Fruit fly (Drosophila melanogaster) ovary, adult (tissue): ENCODE measurements around the gene CG2540.

Source experiments
- CG17801 ChIP-seq: fragments of 200-800 bp; optimal IDR thresholded peaks from 2 replicates; lab custom pipeline; 2019; ENCODE audit warnings: missing biosample characterization, mild to moderate bottlenecking, missing genetic modification characterization, moderate library complexity; ENCODE audit not compliant: partially characterized antibody

The CG2540 gene

dm6 chrX:12629564-12629963 lies at the start of gene CG2540, which contains the start of gene Aven:
TSS of gene CG2540 (plus strand) at chrX:12629878.
TSS of gene Aven (minus strand) at chrX:12629640.
- TF ChIP-seq CG17801, result peak; percentile 94

dm6 chrX:12580040-12580497 lies 49.6 kb upstream of the CG2540 start:
- TF ChIP-seq CG17801, result peak; percentile 60

- no peak for TF ChIP-seq CG17801
These were observed 49.0 kb upstream of the CG2540 start for dm6 chrX:12580498-12581304.

- no peak for TF ChIP-seq CG17801
These were observed 48.4 kb upstream of the CG2540 start for dm6 chrX:12581305-12581676.

- no peak for TF ChIP-seq CG17801
These were observed 47.8 kb upstream of the CG2540 start for dm6 chrX:12581894-12582293.

dm6 chrX:12582661-12582983 lies 47.1 kb upstream of the CG2540 start:
- no peak for TF ChIP-seq CG17801

- TF ChIP-seq CG17801, result peak; percentile 82
These were observed 46.5 kb upstream of the CG2540 start, which contains the start of gene Pits for dm6 chrX:12582984-12583869. TSS of gene Pits (minus strand) at chrX:12583193.

dm6 chrX:12583870-12584390 lies 45.7 kb upstream of the CG2540 start:
- TF ChIP-seq CG17801, result no peak

- TF ChIP-seq CG17801, result peak; percentile 56
These were observed 38.2 kb upstream of the CG2540 start for dm6 chrX:12591223-12592120.

dm6 chrX:12592121-12592466 lies 37.6 kb upstream of the CG2540 start, which contains the start of gene LIMK1:
TSS of gene LIMK1 (minus strand) at chrX:12592193.
- TF ChIP-seq CG17801, result peak; percentile 14

- TF ChIP-seq CG17801, result no peak
These were observed 34.5 kb upstream of the CG2540 start for dm6 chrX:12595100-12595609.

dm6 chrX:12595610-12596336 lies 33.9 kb upstream of the CG2540 start, which contains the start of the genes CG1824 and Sec16:
TSS of gene CG1824 (minus strand) at chrX:12595624.
TSS of gene Sec16 (plus strand) at chrX:12596047.
- no peak for TF ChIP-seq CG17801

dm6 chrX:12596353-12597107 lies 33.1 kb upstream of the CG2540 start:
- peak; percentile 93 for TF ChIP-seq CG17801
